Fruit fly (Drosophila melanogaster): ENCODE measurements around the gene daed.
A peak's percentile ranks its signal among the peaks of the same experiment; 100 is the strongest.

The daed gene

DNA sequence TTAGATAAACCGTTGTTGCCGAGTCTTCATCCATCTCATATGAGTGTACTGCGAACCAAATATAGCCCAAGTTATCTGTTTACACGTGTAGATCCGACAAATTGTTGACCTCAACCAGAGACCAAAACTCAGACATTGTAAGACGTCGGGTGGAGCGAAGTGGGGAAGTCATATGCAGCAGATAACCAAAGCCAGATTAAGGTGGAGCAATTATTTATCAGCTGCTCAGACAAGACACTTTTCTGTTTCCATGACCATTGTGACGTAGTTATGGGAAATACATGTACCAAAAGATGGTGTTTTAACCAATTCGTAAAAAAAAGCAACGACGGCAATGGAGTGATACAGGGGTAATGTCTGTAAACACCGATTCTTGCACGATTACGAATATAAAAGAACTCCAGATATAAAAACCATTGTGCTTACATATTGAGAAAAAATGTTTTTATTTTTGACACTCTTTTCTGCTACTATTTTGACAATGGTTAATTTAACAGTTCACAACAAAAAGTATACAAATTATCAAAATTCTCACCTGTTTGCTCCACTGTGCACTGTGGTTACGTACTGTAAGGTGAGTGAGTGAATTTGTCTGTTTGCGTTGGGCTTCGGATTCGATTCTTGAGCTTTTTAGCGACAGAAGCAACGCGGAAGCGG is 38.7 kb downstream of the daed start (continued):
- TF ChIP-seq dsx (GFP tag; optimal IDR thresholded peaks at IDR 0.05; ENCODE audit: poor library complexity, severe bottlenecking) (peak; percentile 35), lz (GFP tag; optimal IDR thresholded peaks at IDR 0.05) (peak; percentile 83), fd85E (GFP tag; optimal IDR thresholded peaks at IDR 0.05) (no peak), achi (GFP tag; optimal IDR thresholded peaks at IDR 0.05) (peak; percentile 70), Sox15 (GFP tag; optimal IDR thresholded peaks at IDR 0.05) (peak; percentile 67), Hr38 (GFP tag; optimal IDR thresholded peaks at IDR 0.05) (no peak), fd59A (GFP tag; optimal IDR thresholded peaks at IDR 0.05) (peak; percentile 23), acj6 (GFP tag; optimal IDR thresholded peaks at IDR 0.05) (peak; percentile 72), CG9139 (GFP tag; optimal IDR thresholded peaks at IDR 0.05) (no peak), CG11902 (GFP tag; optimal IDR thresholded peaks at IDR 0.05) (peak; percentile 49), OdsH (GFP tag; optimal IDR thresholded peaks at IDR 0.05) (peak; percentile 63), Hr39 (GFP tag; optimal IDR thresholded peaks at IDR 0.05) (peak; percentile 86), CG11762 (GFP tag; optimal IDR thresholded peaks at IDR 0.05; ENCODE audit: insufficient read depth) (peak; percentile 75), CG6792 (GFP tag; optimal IDR thresholded peaks at IDR 0.05) (peak; percentile 64), Smox (GFP tag; optimal IDR thresholded peaks at IDR 0.05) (peak; percentile 76), dac (GFP tag; optimal IDR thresholded peaks at IDR 0.05) (no peak), CG32006 (GFP tag; optimal IDR thresholded peaks at IDR 0.05) (peak; percentile 59)

DNA sequence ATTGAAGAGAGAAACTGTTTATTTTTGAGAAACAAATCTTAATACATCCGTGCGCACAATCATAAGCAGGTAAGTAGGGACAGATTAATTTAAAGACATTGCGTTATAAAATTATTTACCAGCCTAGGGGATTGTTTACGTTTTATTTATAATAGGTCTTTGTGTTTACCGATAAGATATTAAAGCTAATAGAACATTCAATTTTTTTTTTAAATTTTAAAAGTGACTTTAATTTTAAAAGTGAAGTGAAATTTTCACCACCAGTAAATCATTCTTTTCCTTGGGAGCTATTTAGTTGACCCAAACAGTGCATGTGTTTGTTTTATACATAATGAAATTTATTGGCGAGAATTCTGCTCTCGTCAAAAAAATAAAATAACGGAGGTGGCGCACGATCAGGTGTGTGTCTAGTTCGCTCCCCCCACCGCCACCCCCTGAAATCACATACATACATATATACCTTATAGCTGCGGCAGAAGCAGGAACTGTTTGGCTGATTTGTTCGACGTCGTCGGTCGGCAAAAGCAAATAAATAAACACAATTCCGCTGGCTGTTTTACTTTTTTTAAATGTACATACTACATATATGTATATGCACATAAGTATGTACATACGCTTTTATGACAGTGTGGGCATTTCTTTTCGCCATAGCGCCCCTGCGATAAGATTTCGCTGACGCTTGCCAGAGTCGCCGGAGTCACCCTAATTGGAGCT is 40.0 kb downstream of the daed start:
- TF ChIP-seq CG8319 (GFP tag; optimal IDR thresholded peaks at IDR 0.05) (peak; percentile 20), Blimp-1 (GFP tag; optimal IDR thresholded peaks at IDR 0.05) (peak; percentile 30), eg (GFP tag; IDR thresholded peaks at IDR 0.05) (peak; percentile 52; the same call in 2 of the 3 replicates), Sox14 (GFP tag; optimal IDR thresholded peaks at IDR 0.05) (peak; percentile 49), ss (GFP tag; optimal IDR thresholded peaks at IDR 0.05) (peak; percentile 38 to 66), CG31627 (GFP tag; optimal IDR thresholded peaks at IDR 0.05) (peak; percentile 57), salr (GFP tag; optimal IDR thresholded peaks at IDR 0.05) (peak in 1 of 2 experiments; percentile 61), fd85E (GFP tag; optimal IDR thresholded peaks at IDR 0.05) (no peak), Sox102F (GFP tag; optimal IDR thresholded peaks at IDR 0.05) (no peak), Eip78C (GFP tag) (peak; percentile 85), Lpt (GFP tag; optimal IDR thresholded peaks at IDR 0.05) (no peak), CG3919 (GFP tag; optimal IDR thresholded peaks at IDR 0.05) (peak; percentile 34), Ets96B (tag; optimal IDR thresholded peaks at IDR 0.05) (peak; percentile 30), svp (GFP tag) (peak; percentile 80), achi (GFP tag; optimal IDR thresholded peaks at IDR 0.05) (peak; percentile 63), CG1621 (tag; optimal IDR thresholded peaks at IDR 0.05) (no peak), Smox (GFP tag; optimal IDR thresholded peaks at IDR 0.05) (peak; percentile 64), dsx (GFP tag; optimal IDR thresholded peaks at IDR 0.05; ENCODE audit: poor library complexity, severe bottlenecking) (peak; percentile 0), acj6 (GFP tag; optimal IDR thresholded peaks at IDR 0.05) (peak; percentile 64), fd59A (GFP tag; optimal IDR thresholded peaks at IDR 0.05) (peak; percentile 43), CG7368 (GFP tag; optimal IDR thresholded peaks at IDR 0.05) (no peak), CG6163 (GFP tag; IDR thresholded peaks at IDR 0.05) (peak; percentile 36), cyc (GFP tag; optimal IDR thresholded peaks at IDR 0.05) (peak; percentile 61), pdm3 (GFP tag; optimal IDR thresholded peaks at IDR 0.05) (peak; percentile 62), Gug (GFP tag; IDR thresholded peaks at IDR 0.05) (peak; percentile 20; the same call in 1 of the 2 replicates), CG11762 (GFP tag; optimal IDR thresholded peaks at IDR 0.05; ENCODE audit: insufficient read depth) (peak; percentile 43), fkh (GFP tag; optimal IDR thresholded peaks at IDR 0.05) (peak; percentile 83), OdsH (GFP tag; optimal IDR thresholded peaks at IDR 0.05) (peak; percentile 55), CG11294 (GFP tag; IDR thresholded peaks at IDR 0.05) (peak; percentile 33; the same call in 1 of the 2 replicates), topi (GFP tag; optimal IDR thresholded peaks at IDR 0.05) (peak; percentile 64), lz (GFP tag; optimal IDR thresholded peaks at IDR 0.05) (peak; percentile 67), CG6808 (GFP tag; optimal IDR thresholded peaks at IDR 0.05) (peak; percentile 35), CG34406 (GFP tag; optimal IDR thresholded peaks at IDR 0.05) (peak; percentile 68), Eip93F (GFP tag; optimal IDR thresholded peaks at IDR 0.05) (peak; percentile 15), Met (GFP tag; optimal IDR thresholded peaks at IDR 0.05) (peak; percentile 59), CG15336 (GFP tag; IDR thresholded peaks at IDR 0.05) (peak; percentile 61; the same call in 1 of the 2 replicates), CG8632 (GFP tag; optimal IDR thresholded peaks at IDR 0.05) (peak; percentile 61), net (GFP tag; optimal IDR thresholded peaks at IDR 0.05) (peak; percentile 27), Hr39 (GFP tag; optimal IDR thresholded peaks at IDR 0.05) (peak; percentile 63)
